Worm (Caenorhabditis elegans) whole organism, L2 larva: ENCODE measurements around the gene Y39B6A.3.

Experiments
- R02D3.7 ChIP-seq: fragments of 150-350 bp; optimal IDR thresholded peaks from 2 replicates; lab custom pipeline; 2014; ENCODE audit warnings: missing biosample characterization, missing genetic modification characterization
- ZK546.5 ChIP-seq: sonication (generic microtip); optimal IDR thresholded peaks from 2 replicates; lab custom pipeline; 2017; ENCODE audit warnings: missing biosample characterization, missing genetic modification characterization
- alr-1 ChIP-seq: fragments of 150-350 bp; optimal IDR thresholded peaks from 2 replicates; lab custom pipeline; 2014; ENCODE audit warnings: missing biosample characterization, missing genetic modification characterization
- ceh-16 ChIP-seq: fragments of 150-350 bp; optimal IDR thresholded peaks from 2 replicates; lab custom pipeline; 2014; ENCODE audit warnings: missing biosample characterization, missing genetic modification characterization
- lin-11 ChIP-seq: fragments of 150-350 bp; sonication (generic microtip); optimal IDR thresholded peaks from 2 replicates; lab custom pipeline; 2014; ENCODE audit warnings: missing biosample characterization, missing genetic modification characterization, inconsistent platforms, mixed read lengths
- mdl-1 ChIP-seq, 2 experiments: fragments of 150-350 bp in 1 of 2; sonication (generic microtip) in 1 of 2; optimal IDR thresholded peaks; 2 replicates each; lab custom pipeline; 2017; ENCODE audit warnings: missing biosample characterization in 2 of 2, missing genetic modification characterization in 2 of 2
- nhr-25 ChIP-seq: fragments of 150-350 bp; sonication (generic microtip); optimal IDR thresholded peaks from 3 replicates; lab custom pipeline; 2014; ENCODE audit warnings: missing biosample characterization, missing genetic modification characterization
- unc-62 ChIP-seq: fragments of 150-350 bp; optimal IDR thresholded peaks from 2 replicates; lab custom pipeline; 2014; ENCODE audit warnings: missing biosample characterization, missing genetic modification reagents, missing genetic modification characterization

- no peak for TF ChIP-seq R02D3.7 (tag; lab: Kevin White, UChicago)
- TF ChIP-seq alr-1 (tag; lab: Kevin White, UChicago) = no peak
- no peak for TF ChIP-seq unc-62 (GFP tag; lab: Kevin White, UChicago)
- TF ChIP-seq nhr-25 (tag; lab: Kevin White, UChicago) = no peak
- no peak for TF ChIP-seq lin-11 (tag; lab: Kevin White, UChicago)
- TF ChIP-seq mdl-1 (tag; optimal IDR thresholded peaks at IDR 0.05; lab: Kevin White, UChicago) = peak in 1 of 2 experiments; percentile 59
- TF ChIP-seq ZK546.5 = no peak
- no peak for TF ChIP-seq ceh-16 (tag; lab: Kevin White, UChicago)
Measured at ce11 chrV:19205450-19205849, 15.6 kb upstream of the Y39B6A.3 start.
